Worm (Caenorhabditis elegans) whole organism, mixed stage, embryonic: Measurements from ENCODE around the gene str-240.

Source experiments
- blmp-1 ChIP-seq: fragments of 150-350 bp; optimal IDR thresholded peaks from 2 replicates; lab custom pipeline; 2014; ENCODE audit warnings: missing biosample characterization, missing genetic modification characterization
- drap-1 ChIP-seq: fragments of 200-800 bp; sonication (Bioruptor generic); optimal IDR thresholded peaks from 3 replicates; lab custom pipeline; 2018; ENCODE audit warnings: mild to moderate bottlenecking, missing genetic modification characterization, missing compliant biosample characterization
- flh-1 ChIP-seq: fragments of 200-800 bp; sonication (Bioruptor generic); optimal IDR thresholded peaks from 2 replicates; lab custom pipeline; 2018; ENCODE audit warnings: mild to moderate bottlenecking, missing genetic modification characterization, moderate library complexity, missing compliant biosample characterization
- lin-13 ChIP-seq: fragments of 150-350 bp; optimal IDR thresholded peaks from 2 replicates; lab custom pipeline; 2014; ENCODE audit warnings: missing biosample characterization, missing genetic modification characterization
- lin-32 ChIP-seq: fragments of 200-800 bp; sonication (Bioruptor generic); optimal IDR thresholded peaks from 2 replicates; lab custom pipeline; 2018; ENCODE audit warnings: mild to moderate bottlenecking, missing genetic modification characterization, missing compliant biosample characterization
- nhr-237 ChIP-seq: fragments of 150-350 bp; optimal IDR thresholded peaks from 2 replicates; lab custom pipeline; 2014; ENCODE audit warnings: missing biosample characterization, missing genetic modification characterization
- nhr-28 ChIP-seq: fragments of 150-350 bp; optimal IDR thresholded peaks from 2 replicates; lab custom pipeline; 2014; ENCODE audit warnings: missing biosample characterization, missing genetic modification characterization
- ztf-11 ChIP-seq: fragments of 150-350 bp; optimal IDR thresholded peaks from 2 replicates; lab custom pipeline; 2014; ENCODE audit warnings: missing biosample characterization, missing genetic modification characterization

ce11 chrV:1471977-1472376 lies 49.8 kb downstream of the str-240 start:
- no peak for TF ChIP-seq lin-32 (GFP tag; lab: Kevin White, UChicago)
- TF ChIP-seq flh-1 (GFP tag; lab: Kevin White, UChicago) = no peak
- no peak for TF ChIP-seq nhr-28 (tag; lab: Kevin White, UChicago)
- TF ChIP-seq lin-13 (tag; lab: Kevin White, UChicago) = no peak
- no peak for TF ChIP-seq nhr-237
- no peak for TF ChIP-seq drap-1
- no peak for TF ChIP-seq ztf-11 (tag; lab: Kevin White, UChicago)
- no peak for TF ChIP-seq blmp-1
